Fruit fly (Drosophila melanogaster) whole organism, embryonic: ENCODE results near the gene Pgant8.

ENCODE experiments used
- Bdp1 ChIP-seq: fragments of 200-800 bp; sonication (Bioruptor generic); optimal IDR thresholded peaks from 3 replicates; lab custom pipeline; 2016; ENCODE audit warnings: missing biosample characterization, missing genetic modification characterization
- CG10147 ChIP-seq: fragments of 200-800 bp; sonication (Bioruptor generic); optimal IDR thresholded peaks from 2 replicates; lab custom pipeline; 2019; ENCODE audit warnings: missing biosample characterization, mild to moderate bottlenecking, missing genetic modification characterization, moderate library complexity
- CG10267 ChIP-seq: fragments of 200-800 bp; sonication (Bioruptor generic); optimal IDR thresholded peaks from 2 replicates; lab custom pipeline; 2018; ENCODE audit warnings: missing biosample characterization, mild to moderate bottlenecking, missing genetic modification characterization, moderate library complexity
- CG12104 ChIP-seq: fragments of 200-800 bp; sonication (Bioruptor generic); optimal IDR thresholded peaks from 3 replicates; lab custom pipeline; 2016; ENCODE audit warnings: missing biosample characterization, missing genetic modification characterization
- CG13287 ChIP-seq: fragments of 200-800 bp; sonication (Bioruptor generic); IDR thresholded peaks from 2 replicates; pipeline ENCODE4 v1.3.6; 2022; ENCODE audit warnings: missing biosample characterization, missing genetic modification characterization; ENCODE audit not compliant: partially characterized antibody
- CG13624 ChIP-seq: fragments of 200-800 bp; sonication (Bioruptor generic); optimal IDR thresholded peaks from 2 replicates; lab custom pipeline; 2016; ENCODE audit warnings: missing biosample characterization, missing genetic modification characterization
- CG14860 ChIP-seq: fragments of 200-800 bp; sonication (Bioruptor generic); IDR thresholded peaks from 3 replicates; pipeline ENCODE4 v1.3.6; 2022; ENCODE audit warnings: missing biosample characterization, missing genetic modification characterization; ENCODE audit not compliant: partially characterized antibody
- CG16779 ChIP-seq: fragments of 200-800 bp; sonication (Bioruptor generic); IDR thresholded peaks from 2 replicates; pipeline ENCODE4 v1.3.6; 2022; ENCODE audit warnings: missing biosample characterization, missing genetic modification characterization
- CG2199 ChIP-seq: fragments of 200-800 bp; sonication (Bioruptor generic); IDR thresholded peaks from 3 replicates; pipeline ENCODE4 v1.3.6; 2022; ENCODE audit warnings: missing biosample characterization, missing genetic modification characterization
- CG30020 ChIP-seq: fragments of 200-800 bp; optimal IDR thresholded peaks from 2 replicates; lab custom pipeline; 2019; ENCODE audit warnings: missing biosample characterization, mild to moderate bottlenecking, missing genetic modification characterization, moderate library complexity
- CG31224 ChIP-seq: fragments of 200-800 bp; sonication (Bioruptor generic); IDR thresholded peaks from 2 replicates; pipeline ENCODE4 v1.3.6; 2022; ENCODE audit warnings: missing biosample characterization, missing genetic modification characterization
- CG31365 ChIP-seq: fragments of 200-800 bp; sonication (Bioruptor generic); optimal IDR thresholded peaks from 2 replicates; lab custom pipeline; 2018; ENCODE audit warnings: missing biosample characterization, mild to moderate bottlenecking, missing genetic modification characterization
- CG4328 ChIP-seq: fragments of 200-800 bp; sonication (Bioruptor generic); optimal IDR thresholded peaks from 3 replicates; lab custom pipeline; 2017; ENCODE audit warnings: missing biosample characterization, missing genetic modification reagents, missing genetic modification characterization
- CG4360 ChIP-seq: fragments of 200-800 bp; sonication (Bioruptor generic); IDR thresholded peaks from 2 replicates; pipeline ENCODE4 v1.3.6; 2022; ENCODE audit warnings: missing biosample characterization, missing genetic modification characterization
- CG6765 ChIP-seq: fragments of 200-800 bp; sonication (Bioruptor generic); optimal IDR thresholded peaks from 3 replicates; lab custom pipeline; 2017; ENCODE audit warnings: missing biosample characterization, mild to moderate bottlenecking, missing genetic modification characterization
- CG8359 ChIP-seq: fragments of 200-800 bp; sonication (Bioruptor generic); optimal IDR thresholded peaks from 2 replicates; lab custom pipeline; 2017; ENCODE audit warnings: missing biosample characterization, mild to moderate bottlenecking, missing genetic modification characterization, borderline replicate concordance
- D19B ChIP-seq: fragments of 200-800 bp; sonication (Bioruptor generic); optimal IDR thresholded peaks from 2 replicates; lab custom pipeline; 2017; ENCODE audit warnings: missing biosample characterization, mild to moderate bottlenecking, missing genetic modification characterization
- Drgx ChIP-seq: fragments of 200-800 bp; sonication (Bioruptor generic); IDR thresholded peaks from 2 replicates; pipeline ENCODE4 v1.3.6; 2022; ENCODE audit warnings: missing biosample characterization, missing genetic modification characterization
- Eip74EF ChIP-seq, 2 experiments: fragments of 200-800 bp in 1 of 2; fragments of >200 bp in 1 of 2; sonication (Bioruptor generic) in 1 of 2; optimal IDR thresholded peaks; 2 replicates each; lab custom pipeline; 2017 to 2019; ENCODE audit warnings: missing biosample characterization in 2 of 2, missing genetic modification characterization in 2 of 2, mild to moderate bottlenecking in 1 of 2, moderate library complexity in 1 of 2
- Ets65A ChIP-seq: fragments of 200-800 bp; sonication (Bioruptor generic); peaks from one replicate; lab custom pipeline; 2016; ENCODE audit warnings: missing biosample characterization, missing genetic modification characterization
- Fer3 ChIP-seq: fragments of 200-800 bp; sonication (Bioruptor generic); optimal IDR thresholded peaks from 2 replicates; lab custom pipeline; 2018; ENCODE audit warnings: missing biosample characterization, mild to moderate bottlenecking, missing genetic modification characterization, moderate library complexity
- MTF-1 ChIP-seq: fragments of 200-800 bp; sonication (Bioruptor generic); optimal IDR thresholded peaks from 2 replicates; lab custom pipeline; 2018; ENCODE audit warnings: missing biosample characterization, mild to moderate bottlenecking, missing genetic modification characterization, borderline replicate concordance
- Meics ChIP-seq: fragments of 200-800 bp; sonication (Bioruptor generic); optimal IDR thresholded peaks from 2 replicates; lab custom pipeline; 2017; ENCODE audit warnings: missing biosample characterization, mild to moderate bottlenecking, missing genetic modification characterization
- Nf-YC ChIP-seq: fragments of 200-800 bp; optimal IDR thresholded peaks from 3 replicates; lab custom pipeline; 2019; ENCODE audit warnings: missing biosample characterization, mild to moderate bottlenecking, missing genetic modification characterization, moderate library complexity
- Side ChIP-seq: fragments of 200-800 bp; sonication (Bioruptor generic); optimal IDR thresholded peaks from 2 replicates; lab custom pipeline; 2016; ENCODE audit warnings: missing biosample characterization, missing genetic modification characterization
- Sox102F ChIP-seq: fragments of 200-800 bp; sonication (Bioruptor generic); optimal IDR thresholded peaks from 2 replicates; lab custom pipeline; 2018; ENCODE audit warnings: missing biosample characterization, mild to moderate bottlenecking, missing genetic modification characterization, moderate library complexity
- ap ChIP-seq: fragments of 200-800 bp; sonication (Bioruptor generic); IDR thresholded peaks from 2 replicates; pipeline ENCODE4 v1.3.6; 2022; ENCODE audit warnings: missing biosample characterization, missing genetic modification characterization
- bbx ChIP-seq: fragments of 200-800 bp; sonication (Bioruptor generic); IDR thresholded peaks from 2 replicates; pipeline ENCODE4 v1.3.6; 2022; ENCODE audit warnings: missing biosample characterization, missing genetic modification characterization; ENCODE audit not compliant: partially characterized antibody
- cad ChIP-seq: fragments of >200 bp; optimal IDR thresholded peaks from 2 replicates; lab custom pipeline; 2017; ENCODE audit warnings: missing biosample characterization, missing genetic modification characterization
- cg ChIP-seq: fragments of 200-800 bp; sonication (Bioruptor generic); optimal IDR thresholded peaks from 3 replicates; lab custom pipeline; 2019; ENCODE audit warnings: missing biosample characterization, mild to moderate bottlenecking, missing genetic modification characterization, moderate library complexity
- crp ChIP-seq, 2 experiments: fragments of 200-800 bp; sonication (Bioruptor generic); optimal IDR thresholded peaks; 2 replicates in 1 of 2; 3 replicates in 1 of 2; lab custom pipeline; 2017; ENCODE audit warnings: missing biosample characterization in 2 of 2, missing genetic modification characterization in 2 of 2, mild to moderate bottlenecking in 1 of 2, moderate library complexity in 1 of 2
- disco-r ChIP-seq: fragments of 200-800 bp; sonication (Bioruptor generic); optimal IDR thresholded peaks from 2 replicates; lab custom pipeline; 2016; ENCODE audit warnings: missing biosample characterization, missing genetic modification characterization
- dysf ChIP-seq: fragments of 200-800 bp; sonication (Bioruptor generic); IDR thresholded peaks from 3 replicates; pipeline ENCODE4 v1.3.6; 2022; ENCODE audit warnings: missing biosample characterization, missing genetic modification characterization
- hbn ChIP-seq: fragments of 200-800 bp; sonication (Bioruptor generic); IDR thresholded peaks from 2 replicates; pipeline ENCODE4 v1.3.6; 2022; ENCODE audit warnings: missing biosample characterization, missing genetic modification characterization; ENCODE audit not compliant: partially characterized antibody
- luna ChIP-seq: fragments of 200-800 bp; sonication (Bioruptor generic); optimal IDR thresholded peaks from 2 replicates; lab custom pipeline; 2016; ENCODE audit warnings: missing biosample characterization, missing genetic modification characterization
- maf-S ChIP-seq: fragments of 200-800 bp; sonication (Bioruptor generic); optimal IDR thresholded peaks from 2 replicates; lab custom pipeline; 2016; ENCODE audit warnings: missing biosample characterization, missing genetic modification characterization
- pnt ChIP-seq: fragments of 200-800 bp; sonication (Bioruptor generic); optimal IDR thresholded peaks from 3 replicates; lab custom pipeline; 2016; ENCODE audit warnings: missing biosample characterization, missing genetic modification characterization
- seq ChIP-seq: fragments of 200-800 bp; sonication (Bioruptor generic); IDR thresholded peaks from 2 replicates; pipeline ENCODE4 v1.3.6; 2022; ENCODE audit warnings: missing biosample characterization, missing genetic modification characterization
- tll ChIP-seq, 2 experiments: fragments of 200-800 bp in 1 of 2; fragments of >200 bp in 1 of 2; sonication (Bioruptor generic) in 1 of 2; optimal IDR thresholded peaks; 2 replicates each; lab custom pipeline; 2017 to 2019; ENCODE audit warnings: missing biosample characterization in 2 of 2, missing genetic modification characterization in 2 of 2, mild to moderate bottlenecking in 1 of 2, moderate library complexity in 1 of 2
- twi ChIP-seq: fragments of 200-800 bp; optimal IDR thresholded peaks from 2 replicates; lab custom pipeline; 2019; ENCODE audit warnings: missing biosample characterization, mild to moderate bottlenecking, missing genetic modification characterization, moderate library complexity
- unpg ChIP-seq: fragments of 200-800 bp; sonication (Bioruptor generic); optimal IDR thresholded peaks from 3 replicates; lab custom pipeline; 2018; ENCODE audit warnings: missing biosample characterization, mild to moderate bottlenecking, missing genetic modification characterization, moderate library complexity
- zen ChIP-seq: fragments of 200-800 bp; sonication (Bioruptor generic); optimal IDR thresholded peaks from 3 replicates; lab custom pipeline; 2018; ENCODE audit warnings: missing biosample characterization, mild to moderate bottlenecking, missing genetic modification characterization, moderate library complexity

Gene Pgant8

DNA sequence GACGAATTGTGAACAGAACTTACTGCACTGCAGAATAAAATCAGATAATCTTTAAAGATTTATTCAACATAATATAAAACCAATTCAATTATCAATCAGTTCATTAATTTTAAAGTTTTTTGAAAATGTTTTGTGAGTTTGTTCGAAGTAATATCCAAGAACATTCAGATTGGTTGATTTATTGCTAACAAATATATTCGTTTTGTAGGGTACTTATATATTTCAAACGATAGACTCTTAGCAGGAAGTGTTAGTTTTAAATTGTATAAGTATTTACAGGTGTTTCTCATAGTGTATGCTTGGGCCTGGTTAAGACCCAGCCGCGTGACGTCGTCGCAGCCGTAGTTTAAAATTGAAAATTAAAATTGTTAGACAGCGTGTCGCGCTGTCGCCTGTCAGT is 24.9 kb downstream of the Pgant8 start (continued):
- TF ChIP-seq luna (GFP tag; lab: Kevin White, UChicago): no peak
- TF ChIP-seq maf-S (GFP tag; lab: Kevin White, UChicago): no peak
- TF ChIP-seq crp (GFP tag; optimal IDR thresholded peaks at IDR 0.05; lab: Kevin White, UChicago): no peak
- no peak for TF ChIP-seq CG31365
- peak; percentile 9 for TF ChIP-seq Sox102F
- peak; percentile 59; the same call in 1 of the 2 replicates for TF ChIP-seq Drgx (GFP tag; lab: Robert Waterston, UW)
- TF ChIP-seq Bdp1 (GFP tag; lab: Kevin White, UChicago): no peak
- TF ChIP-seq ap (GFP tag; lab: Robert Waterston, UW): no peak
- TF ChIP-seq seq (GFP tag; lab: Robert Waterston, UW): no peak
- TF ChIP-seq Eip74EF (GFP tag; optimal IDR thresholded peaks at IDR 0.05; lab: Kevin White, UChicago): no peak

DNA sequence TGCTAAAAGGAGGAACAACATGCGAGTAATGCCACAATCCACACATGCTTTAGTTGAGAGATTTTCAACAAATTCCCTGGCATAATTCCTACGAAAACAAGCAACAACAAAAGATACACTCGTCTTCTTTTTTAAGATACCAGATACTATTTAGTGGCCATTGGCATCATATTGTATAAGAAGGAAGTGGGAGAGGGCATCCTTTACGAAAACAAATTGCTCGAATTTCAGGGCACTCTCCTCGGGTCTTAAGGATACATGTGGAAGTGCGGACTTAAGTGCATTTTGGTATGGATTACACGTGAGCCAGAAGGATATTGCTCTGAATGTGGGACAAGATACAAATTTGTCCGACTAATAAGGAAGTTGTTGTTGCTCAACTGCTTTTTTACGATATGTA is 26.5 kb downstream of the Pgant8 start:
- TF ChIP-seq maf-S (GFP tag; lab: Kevin White, UChicago) (no peak), Nf-YC (tag; lab: Kevin White, UChicago) (no peak), CG4360 (peak; percentile 9; the same call in 1 of the 2 replicates), CG13287 (GFP tag; lab: Robert Waterston, UW) (no peak), CG8359 (GFP tag; lab: Kevin White, UChicago) (no peak), Ets65A (peak; percentile 28), twi (tag; lab: Kevin White, UChicago) (peak; percentile 90), Meics (no peak), CG2199 (GFP tag; lab: Robert Waterston, UW) (peak; percentile 70; the same call in 2 of the 3 replicates)

dm6 chr3L:15711164-15711563 is 27.5 kb downstream of the Pgant8 start:
- no peak for TF ChIP-seq CG10147
- TF ChIP-seq tll (GFP tag; optimal IDR thresholded peaks at IDR 0.05; lab: Kevin White, UChicago): peak in 1 of 2 experiments; percentile 79
- TF ChIP-seq disco-r (GFP tag; lab: Kevin White, UChicago): no peak
- no peak for TF ChIP-seq CG10267 (tag; lab: Kevin White, UChicago)
- TF ChIP-seq CG6765 (GFP tag; lab: Kevin White, UChicago): no peak
- TF ChIP-seq dysf (GFP tag; lab: Robert Waterston, UW): no peak
- TF ChIP-seq cg (GFP tag; lab: Kevin White, UChicago): no peak
- TF ChIP-seq CG16779 (GFP tag; lab: Robert Waterston, UW): no peak
- TF ChIP-seq CG4360: peak; percentile 65; the same call in 1 of the 2 replicates
- TF ChIP-seq hbn: no peak
- peak; percentile 88 for TF ChIP-seq cad
- no peak for TF ChIP-seq CG12104
- no peak for TF ChIP-seq Fer3 (tag; lab: Kevin White, UChicago)
- no peak for TF ChIP-seq MTF-1 (GFP tag; lab: Kevin White, UChicago)
- no peak for TF ChIP-seq CG30020
- TF ChIP-seq CG13624: no peak
- TF ChIP-seq pnt (GFP tag; lab: Kevin White, UChicago): no peak
- no peak for TF ChIP-seq CG14860 (GFP tag; lab: Robert Waterston, UW)
- TF ChIP-seq zen (tag; lab: Kevin White, UChicago): peak; percentile 16
- TF ChIP-seq unpg: no peak
- no peak for TF ChIP-seq D19B (GFP tag; lab: Kevin White, UChicago)
- TF ChIP-seq bbx (GFP tag; lab: Robert Waterston, UW): no peak
- no peak for TF ChIP-seq CG31224 (GFP tag; lab: Robert Waterston, UW)
- TF ChIP-seq Side (GFP tag; lab: Kevin White, UChicago): no peak
- no peak for TF ChIP-seq CG4328 (GFP tag; lab: Kevin White, UChicago)
